Worm (Caenorhabditis elegans) whole organism, mixed stage, embryonic: ENCODE results near the gene txbp-3.

Source experiments
- M03D4.4 ChIP-seq: sonication (generic microtip); optimal IDR thresholded peaks from 2 replicates; lab custom pipeline; 2017; ENCODE audit warnings: mild to moderate bottlenecking, missing genetic modification characterization, missing compliant biosample characterization
- bed-3 ChIP-seq: fragments of 200-800 bp; sonication (Bioruptor generic); optimal IDR thresholded peaks from 3 replicates; lab custom pipeline; 2018; ENCODE audit warnings: mild to moderate bottlenecking, missing genetic modification characterization, moderate library complexity, missing compliant biosample characterization
- blmp-1 ChIP-seq: fragments of 150-350 bp; optimal IDR thresholded peaks from 2 replicates; lab custom pipeline; 2014; ENCODE audit warnings: missing biosample characterization, missing genetic modification characterization
- ceh-39 ChIP-seq: fragments of 150-350 bp; optimal IDR thresholded peaks from 2 replicates; lab custom pipeline; 2014; ENCODE audit warnings: missing biosample characterization, missing genetic modification characterization
- ceh-43 ChIP-seq: fragments of 200-800 bp; sonication (Bioruptor generic); optimal IDR thresholded peaks from 2 replicates; lab custom pipeline; 2018; ENCODE audit warnings: mild to moderate bottlenecking, missing genetic modification characterization, moderate library complexity, missing compliant biosample characterization
- ceh-83 ChIP-seq: fragments of 200-800 bp; sonication (Bioruptor generic); optimal IDR thresholded peaks from 2 replicates; lab custom pipeline; 2018; ENCODE audit warnings: mild to moderate bottlenecking, missing genetic modification characterization, missing compliant biosample characterization
- ces-1 ChIP-seq: fragments of 150-350 bp; optimal IDR thresholded peaks from 2 replicates; lab custom pipeline; 2014; ENCODE audit warnings: missing biosample characterization, missing genetic modification reagents, missing genetic modification characterization
- cnd-1 ChIP-seq: fragments of 200-800 bp; sonication (Bioruptor generic); optimal IDR thresholded peaks from 2 replicates; lab custom pipeline; 2018; ENCODE audit warnings: mild to moderate bottlenecking, missing genetic modification characterization, missing compliant biosample characterization
- drap-1 ChIP-seq: fragments of 200-800 bp; sonication (Bioruptor generic); optimal IDR thresholded peaks from 3 replicates; lab custom pipeline; 2018; ENCODE audit warnings: mild to moderate bottlenecking, missing genetic modification characterization, missing compliant biosample characterization
- elt-1 ChIP-seq: sonication (generic microtip); optimal IDR thresholded peaks from 2 replicates; lab custom pipeline; 2017; ENCODE audit warnings: missing genetic modification characterization, mild to moderate bottlenecking, missing compliant biosample characterization, antibody characterized with exemption, moderate library complexity, borderline replicate concordance; ENCODE audit not compliant: insufficient read depth
- elt-3 ChIP-seq: fragments of 150-350 bp; optimal IDR thresholded peaks from 2 replicates; lab custom pipeline; 2014; ENCODE audit warnings: missing biosample characterization, missing genetic modification characterization
- flh-1 ChIP-seq: fragments of 200-800 bp; sonication (Bioruptor generic); optimal IDR thresholded peaks from 2 replicates; lab custom pipeline; 2018; ENCODE audit warnings: mild to moderate bottlenecking, missing genetic modification characterization, moderate library complexity, missing compliant biosample characterization
- ham-2 ChIP-seq: fragments of 200-800 bp; sonication (Bioruptor generic); optimal IDR thresholded peaks from 2 replicates; lab custom pipeline; 2018; ENCODE audit warnings: mild to moderate bottlenecking, missing genetic modification characterization, missing compliant biosample characterization
- hlh-1 ChIP-seq: fragments of 150-350 bp; optimal IDR thresholded peaks from 2 replicates; lab custom pipeline; 2014; ENCODE audit warnings: missing biosample characterization, missing genetic modification reagents, missing genetic modification characterization
- lin-13 ChIP-seq: fragments of 150-350 bp; optimal IDR thresholded peaks from 2 replicates; lab custom pipeline; 2014; ENCODE audit warnings: missing biosample characterization, missing genetic modification characterization
- lin-32 ChIP-seq: fragments of 200-800 bp; sonication (Bioruptor generic); optimal IDR thresholded peaks from 2 replicates; lab custom pipeline; 2018; ENCODE audit warnings: mild to moderate bottlenecking, missing genetic modification characterization, missing compliant biosample characterization
- lsy-2 ChIP-seq: fragments of 150-350 bp; optimal IDR thresholded peaks from 2 replicates; lab custom pipeline; 2014; ENCODE audit warnings: missing biosample characterization, missing genetic modification characterization
- mab-5 ChIP-seq: fragments of 150-350 bp; optimal IDR thresholded peaks from 2 replicates; lab custom pipeline; 2014; ENCODE audit warnings: missing biosample characterization, missing genetic modification characterization
- mep-1 ChIP-seq: fragments of 150-350 bp; optimal IDR thresholded peaks from 2 replicates; lab custom pipeline; 2017; ENCODE audit warnings: missing biosample characterization, missing genetic modification reagents, missing genetic modification characterization, inconsistent platforms
- mls-2 ChIP-seq: sonication (generic microtip); optimal IDR thresholded peaks from 2 replicates; lab custom pipeline; 2016; ENCODE audit warnings: mild to moderate bottlenecking, missing genetic modification characterization, moderate library complexity, missing compliant biosample characterization
- nhr-12 ChIP-seq: fragments of 150-350 bp; optimal IDR thresholded peaks from 2 replicates; lab custom pipeline; 2014; ENCODE audit warnings: missing biosample characterization, missing genetic modification characterization
- nhr-2 ChIP-seq: fragments of 150-350 bp; optimal IDR thresholded peaks from 2 replicates; lab custom pipeline; 2014; ENCODE audit warnings: missing biosample characterization, missing genetic modification characterization
- nhr-237 ChIP-seq: fragments of 150-350 bp; optimal IDR thresholded peaks from 2 replicates; lab custom pipeline; 2014; ENCODE audit warnings: missing biosample characterization, missing genetic modification characterization
- nhr-28 ChIP-seq: fragments of 150-350 bp; optimal IDR thresholded peaks from 2 replicates; lab custom pipeline; 2014; ENCODE audit warnings: missing biosample characterization, missing genetic modification characterization
- pha-4 ChIP-seq: fragments of 150-350 bp; optimal IDR thresholded peaks from 2 replicates; lab custom pipeline; 2018; ENCODE audit warnings: missing biosample characterization, missing genetic modification reagents, missing genetic modification characterization
- snpc-4 ChIP-seq: fragments of 150-350 bp; optimal IDR thresholded peaks from 2 replicates; lab custom pipeline; 2014; ENCODE audit warnings: missing biosample characterization, missing genetic modification characterization
- sptf-1 ChIP-seq: sonication (generic microtip); optimal IDR thresholded peaks from 2 replicates; lab custom pipeline; 2017; ENCODE audit warnings: mild to moderate bottlenecking, missing genetic modification characterization, moderate library complexity, missing compliant biosample characterization
- tbx-8 ChIP-seq: fragments of 200-800 bp; sonication (Bioruptor generic); optimal IDR thresholded peaks from 2 replicates; lab custom pipeline; 2018; ENCODE audit warnings: mild to moderate bottlenecking, missing genetic modification characterization, moderate library complexity, missing compliant biosample characterization
- unc-120 ChIP-seq: sonication (generic microtip); optimal IDR thresholded peaks from 2 replicates; lab custom pipeline; 2017; ENCODE audit warnings: missing genetic modification characterization, missing compliant biosample characterization; ENCODE audit not compliant: poor library complexity, severe bottlenecking
- unc-39 ChIP-seq: fragments of 150-350 bp; optimal IDR thresholded peaks from 2 replicates; lab custom pipeline; 2014; ENCODE audit warnings: missing biosample characterization, missing genetic modification characterization
- unc-62 ChIP-seq: fragments of 150-350 bp; optimal IDR thresholded peaks from 2 replicates; lab custom pipeline; 2014; ENCODE audit warnings: missing biosample characterization, missing genetic modification reagents, missing genetic modification characterization
- zip-8 ChIP-seq: fragments of 150-350 bp; optimal IDR thresholded peaks from 2 replicates; lab custom pipeline; 2014; ENCODE audit warnings: missing biosample characterization, missing genetic modification characterization
- ztf-11 ChIP-seq: fragments of 150-350 bp; optimal IDR thresholded peaks from 2 replicates; lab custom pipeline; 2014; ENCODE audit warnings: missing biosample characterization, missing genetic modification characterization

Gene txbp-3

ce11 chrIII:5008730-5009129, 38.5 kb downstream of the txbp-3 start, which contains the start of gene R144.11:
Gene R144.11, minus strand, starts transcription at chrIII:5008830.
- TF ChIP-seq unc-39 (tag; lab: Kevin White, UChicago) (no peak), cnd-1 (tag; lab: Kevin White, UChicago) (no peak), flh-1 (GFP tag; lab: Kevin White, UChicago) (no peak), zip-8 (tag; lab: Kevin White, UChicago) (no peak), ceh-83 (no peak), elt-1 (tag; lab: Kevin White, UChicago) (no peak), lin-32 (GFP tag; lab: Kevin White, UChicago) (no peak), mep-1 (no peak), nhr-237 (tag; lab: Kevin White, UChicago) (no peak), unc-120 (tag; lab: Kevin White, UChicago) (no peak), mab-5 (tag; lab: Kevin White, UChicago) (no peak), ham-2 (no peak), mls-2 (no peak), sptf-1 (tag; lab: Kevin White, UChicago) (no peak)
- TF ChIP-seq, all 35 proteins: peak for 0

ce11 chrIII:5006881-5007280, 40.4 kb downstream of the txbp-3 start, which contains the start of gene R144.12:
Gene R144.12, minus strand, starts transcription at chrIII:5006981.
- TF ChIP-seq ham-2 (no peak), unc-120 (tag; lab: Kevin White, UChicago) (no peak), cnd-1 (tag; lab: Kevin White, UChicago) (no peak), ztf-11 (no peak), nhr-12 (tag; lab: Kevin White, UChicago) (no peak), lin-13 (no peak), tbx-8 (GFP tag; lab: Kevin White, UChicago) (no peak), M03D4.4 (tag; lab: Kevin White, UChicago) (no peak), snpc-4 (tag; lab: Kevin White, UChicago) (no peak), lsy-2 (tag; lab: Kevin White, UChicago) (no peak), lin-32 (GFP tag; lab: Kevin White, UChicago) (no peak), ceh-39 (tag; lab: Kevin White, UChicago) (no peak), sptf-1 (tag; lab: Kevin White, UChicago) (no peak), hlh-1 (tag; lab: Kevin White, UChicago) (no peak), pha-4 (tag; lab: Kevin White, UChicago) (no peak), ces-1 (no peak), zip-8 (tag; lab: Kevin White, UChicago) (no peak)

ce11 chrIII:5004621-5005020, 42.6 kb downstream of the txbp-3 start, which contains the start of gene R144.6:
Gene R144.6, minus strand, starts transcription at chrIII:5004721.
- TF ChIP-seq nhr-237 (tag; lab: Kevin White, UChicago) (no peak), lin-13 (no peak), ces-1 (no peak), drap-1 (GFP tag; lab: Kevin White, UChicago) (no peak), zip-8 (tag; lab: Kevin White, UChicago) (no peak), bed-3 (GFP tag; lab: Kevin White, UChicago) (no peak), ham-2 (no peak), blmp-1 (tag; lab: Kevin White, UChicago) (no peak), M03D4.4 (tag; lab: Kevin White, UChicago) (no peak)

- TF ChIP-seq cnd-1 (tag; lab: Kevin White, UChicago), result no peak
Measured at ce11 chrIII:5002231-5002630, 45.0 kb downstream of the txbp-3 start, which contains the start of gene R144.10. Gene R144.10, minus strand, starts transcription at chrIII:5002331.

ce11 chrIII:4998956-4999425, 48.3 kb downstream of the txbp-3 start, which contains the start of gene smcr-8:
Gene smcr-8, plus strand, starts transcription at chrIII:4999375.
- TF ChIP-seq nhr-2, result no peak
- TF ChIP-seq lin-13, result no peak
- TF ChIP-seq elt-3 (tag; lab: Kevin White, UChicago), result no peak
- no peak for TF ChIP-seq ham-2
- no peak for TF ChIP-seq mep-1
- no peak for TF ChIP-seq lin-32 (GFP tag; lab: Kevin White, UChicago)
- TF ChIP-seq blmp-1 (tag; lab: Kevin White, UChicago), result no peak
- TF ChIP-seq cnd-1 (tag; lab: Kevin White, UChicago), result no peak
- TF ChIP-seq ceh-43, result no peak
- TF ChIP-seq nhr-28 (tag; lab: Kevin White, UChicago), result no peak
- TF ChIP-seq elt-1 (tag; lab: Kevin White, UChicago), result no peak
- TF ChIP-seq mls-2, result no peak
- TF ChIP-seq unc-62 (GFP tag; lab: Kevin White, UChicago), result no peak
